Worm (Caenorhabditis elegans) whole organism, midembryonic: ENCODE data around the gene H39E23.3.

Source experiments
- T22C8.4 ChIP-seq: fragments of 200-800 bp; sonication (Bioruptor generic); IDR thresholded peaks from 2 replicates; pipeline ENCODE4 v1.3.6; 2022; ENCODE audit warnings: missing genetic modification characterization, missing compliant biosample characterization
- cog-1 ChIP-seq: sonication (generic microtip); optimal IDR thresholded peaks from 2 replicates; lab custom pipeline; 2016; ENCODE audit warnings: missing genetic modification characterization, missing compliant biosample characterization
- flt-1 ChIP-seq: fragments of 200-800 bp; sonication (Bioruptor generic); IDR thresholded peaks from 2 replicates; pipeline ENCODE4 v1.3.6; 2022; ENCODE audit warnings: missing genetic modification characterization, missing compliant biosample characterization
- klf-2 ChIP-seq: fragments of 200-800 bp; sonication (Bioruptor generic); conservative IDR thresholded peaks from 2 replicates; pipeline ENCODE4 v1.3.6; 2022; ENCODE audit warnings: missing genetic modification reagents, missing genetic modification characterization, missing compliant biosample characterization
- med-1 ChIP-seq: sonication (generic microtip); optimal IDR thresholded peaks from 2 replicates; lab custom pipeline; 2017; ENCODE audit warnings: missing genetic modification characterization, mild to moderate bottlenecking, missing compliant biosample characterization, antibody characterized with exemption, missing genetic modification reagents; ENCODE audit not compliant: insufficient read depth
- ref-1 ChIP-seq: fragments of 200-800 bp; sonication (Bioruptor generic); conservative IDR thresholded peaks from 2 replicates; pipeline ENCODE4 v1.3.6; 2022; ENCODE audit warnings: missing genetic modification reagents, missing genetic modification characterization, missing compliant biosample characterization
- tab-1 ChIP-seq: fragments of 200-800 bp; sonication (Bioruptor generic); IDR thresholded peaks from 2 replicates; pipeline ENCODE4 v1.3.6; 2022; ENCODE audit warnings: missing genetic modification characterization, missing compliant biosample characterization
- ztf-23 ChIP-seq: fragments of 200-800 bp; sonication (Bioruptor generic); IDR thresholded peaks from 2 replicates; pipeline ENCODE4 v1.3.6; 2022; ENCODE audit warnings: missing genetic modification reagents, missing genetic modification characterization, missing compliant biosample characterization
- ztf-29 ChIP-seq: fragments of 200-800 bp; sonication (Bioruptor generic); IDR thresholded peaks from 2 replicates; pipeline ENCODE4 v1.3.6; 2022; ENCODE audit warnings: missing genetic modification reagents, missing genetic modification characterization, missing compliant biosample characterization

Gene H39E23.3

DNA sequence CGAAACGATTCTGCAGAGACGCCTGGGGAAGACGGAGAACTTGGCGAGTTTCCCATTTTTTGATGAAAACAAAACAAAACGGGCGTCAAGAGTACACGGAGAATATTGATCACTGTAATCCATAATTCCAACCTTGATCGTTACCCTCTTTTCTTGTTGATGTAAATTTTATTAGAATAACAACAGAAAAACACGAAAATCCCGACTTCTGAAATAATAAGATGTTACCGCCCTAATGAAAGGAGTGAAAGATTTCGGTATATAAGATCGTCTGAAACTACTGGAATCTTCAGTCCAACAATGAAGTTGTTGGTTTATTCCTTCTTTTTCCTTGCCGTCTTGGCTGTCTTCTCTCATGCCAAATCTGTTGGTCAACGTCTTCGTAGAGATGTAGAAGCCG, 3.6 kb upstream of the H39E23.3 start, which contains the start of gene D1086.9:
TSS of gene D1086.9 (plus strand) at position 301 of the 400 bp plus-strand sequence.
- TF ChIP-seq ztf-23 (GFP tag; lab: Robert Waterston, UW), result no peak
- no peak for TF ChIP-seq cog-1
- no peak for TF ChIP-seq ref-1 (GFP tag; lab: Robert Waterston, UW)
- no peak for TF ChIP-seq tab-1 (GFP tag; lab: Robert Waterston, UW)
- no peak for TF ChIP-seq T22C8.4 (GFP tag; lab: Robert Waterston, UW)
- no peak for TF ChIP-seq ztf-29
- TF ChIP-seq med-1, result no peak
- TF ChIP-seq klf-2 (GFP tag; lab: Robert Waterston, UW), result no peak
- TF ChIP-seq flt-1 (GFP tag; lab: Robert Waterston, UW), result no peak

- TF ChIP-seq ref-1 (GFP tag; lab: Robert Waterston, UW), result no peak
- no peak for TF ChIP-seq med-1
- no peak for TF ChIP-seq ztf-23 (GFP tag; lab: Robert Waterston, UW)
- no peak for TF ChIP-seq T22C8.4 (GFP tag; lab: Robert Waterston, UW)
- TF ChIP-seq flt-1 (GFP tag; lab: Robert Waterston, UW), result no peak
- no peak for TF ChIP-seq klf-2 (GFP tag; lab: Robert Waterston, UW)
- TF ChIP-seq cog-1, result no peak
- TF ChIP-seq tab-1 (GFP tag; lab: Robert Waterston, UW), result no peak
- TF ChIP-seq ztf-29, result no peak
Measured at ce11 chrV:14110042-14110441, 2.4 kb downstream of the H39E23.3 start, which contains the start of gene H39E23.2. Gene H39E23.2, plus strand, starts transcription at chrV:14110342.

- no peak for TF ChIP-seq T22C8.4 (GFP tag; lab: Robert Waterston, UW)
- no peak for TF ChIP-seq flt-1 (GFP tag; lab: Robert Waterston, UW)
- TF ChIP-seq ztf-29, result no peak
- TF ChIP-seq tab-1 (GFP tag; lab: Robert Waterston, UW), result no peak
- TF ChIP-seq ztf-23 (GFP tag; lab: Robert Waterston, UW), result no peak
- no peak for TF ChIP-seq med-1
- TF ChIP-seq cog-1, result no peak
- TF ChIP-seq klf-2 (GFP tag; lab: Robert Waterston, UW), result no peak
- no peak for TF ChIP-seq ref-1 (GFP tag; lab: Robert Waterston, UW)
Measured at ce11 chrV:14120674-14121073, 13.1 kb downstream of the H39E23.3 start.

- TF ChIP-seq T22C8.4 (GFP tag; lab: Robert Waterston, UW) (no peak), ztf-23 (GFP tag; lab: Robert Waterston, UW) (no peak), cog-1 (no peak), ref-1 (GFP tag; lab: Robert Waterston, UW) (no peak), flt-1 (GFP tag; lab: Robert Waterston, UW) (no peak), tab-1 (GFP tag; lab: Robert Waterston, UW) (no peak)
Measured at ce11 chrV:14123176-14123575, 15.6 kb downstream of the H39E23.3 start.

ce11 chrV:14124187-14124586, 16.6 kb downstream of the H39E23.3 start:
- 0 out of 2 replicates have a peak, but pooled peaks have one; percentile 14 for TF ChIP-seq ztf-23 (GFP tag; lab: Robert Waterston, UW)

DNA sequence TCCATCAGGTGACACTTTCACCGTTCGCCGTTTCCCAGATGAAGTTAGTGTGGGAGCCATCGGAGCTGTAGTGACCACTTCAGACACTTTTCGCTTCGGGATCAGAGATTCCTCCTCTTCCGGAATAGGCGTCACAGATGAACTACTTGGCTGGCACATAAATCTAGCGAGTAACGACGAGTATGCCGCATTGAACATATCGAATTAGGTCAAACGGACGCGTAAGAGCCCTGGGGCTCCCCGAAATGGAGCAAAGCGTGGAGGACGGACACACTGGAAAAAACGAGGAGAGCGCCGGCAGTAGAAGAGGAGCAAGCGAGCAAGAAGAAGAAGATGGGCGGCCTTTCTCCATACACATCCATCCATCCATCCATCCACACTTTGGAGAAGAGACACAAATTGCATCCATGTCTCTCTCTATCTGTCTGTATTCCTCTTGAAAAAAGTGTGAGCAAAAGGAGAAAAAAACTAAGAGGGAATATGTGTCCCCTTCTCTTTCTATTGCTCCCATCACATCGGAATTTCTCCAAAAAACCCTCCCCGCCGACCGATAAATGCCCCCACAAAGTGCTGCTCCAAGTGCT, 18.8 kb downstream of the H39E23.3 start:
- TF ChIP-seq T22C8.4 (GFP tag; lab: Robert Waterston, UW) (no peak), med-1 (no peak), klf-2 (GFP tag; lab: Robert Waterston, UW) (no peak), flt-1 (GFP tag; lab: Robert Waterston, UW) (no peak), tab-1 (GFP tag; lab: Robert Waterston, UW) (no peak), ztf-29 (no peak), ref-1 (GFP tag; lab: Robert Waterston, UW) (no peak), ztf-23 (GFP tag; lab: Robert Waterston, UW) (no peak), cog-1 (no peak)

DNA sequence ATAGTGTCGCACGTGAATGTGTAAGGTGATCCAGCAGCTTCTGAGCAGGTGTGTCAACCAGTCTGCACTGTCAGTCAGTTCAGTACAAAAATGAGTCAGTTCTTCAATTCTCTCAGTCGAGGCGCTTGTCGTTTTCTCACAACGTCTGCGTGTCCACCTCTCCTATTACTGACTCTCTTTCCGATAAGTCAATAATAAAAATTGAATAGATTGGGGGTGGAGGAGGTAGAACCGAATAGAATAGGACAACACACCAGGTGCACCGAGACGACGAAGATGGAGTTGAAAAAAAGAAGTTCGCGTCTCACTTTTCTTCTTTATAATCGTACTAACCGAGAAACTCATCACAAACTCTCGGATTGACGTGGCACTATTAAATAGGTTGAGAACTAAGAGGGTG, 20.2 kb downstream of the H39E23.3 start:
- no peak for TF ChIP-seq flt-1 (GFP tag; lab: Robert Waterston, UW)

DNA sequence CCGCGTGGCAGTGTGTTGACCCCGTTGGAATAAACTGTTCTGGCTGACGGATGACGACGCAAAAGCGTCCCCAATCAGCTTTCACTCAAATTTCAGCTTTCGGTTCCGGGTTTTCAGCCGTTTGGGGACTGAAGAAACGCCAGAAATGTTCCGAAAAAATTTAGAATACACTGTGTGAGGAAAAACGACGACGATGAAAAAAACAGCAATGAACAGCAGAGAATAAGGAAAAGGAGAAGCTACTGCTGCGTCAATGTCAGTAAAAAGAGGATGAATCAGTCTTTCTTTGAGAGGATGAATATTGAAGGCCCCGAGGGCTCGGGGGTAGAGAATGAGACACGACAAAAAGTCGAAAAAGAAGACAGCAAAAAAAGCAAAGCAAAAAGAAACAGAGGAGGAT, 21.2 kb downstream of the H39E23.3 start:
- TF ChIP-seq flt-1 (GFP tag; lab: Robert Waterston, UW) (no peak), ref-1 (GFP tag; lab: Robert Waterston, UW) (no peak), T22C8.4 (GFP tag; lab: Robert Waterston, UW) (no peak), ztf-23 (GFP tag; lab: Robert Waterston, UW) (no peak), ztf-29 (no peak), cog-1 (no peak), klf-2 (GFP tag; lab: Robert Waterston, UW) (no peak), med-1 (no peak), tab-1 (GFP tag; lab: Robert Waterston, UW) (no peak)

DNA sequence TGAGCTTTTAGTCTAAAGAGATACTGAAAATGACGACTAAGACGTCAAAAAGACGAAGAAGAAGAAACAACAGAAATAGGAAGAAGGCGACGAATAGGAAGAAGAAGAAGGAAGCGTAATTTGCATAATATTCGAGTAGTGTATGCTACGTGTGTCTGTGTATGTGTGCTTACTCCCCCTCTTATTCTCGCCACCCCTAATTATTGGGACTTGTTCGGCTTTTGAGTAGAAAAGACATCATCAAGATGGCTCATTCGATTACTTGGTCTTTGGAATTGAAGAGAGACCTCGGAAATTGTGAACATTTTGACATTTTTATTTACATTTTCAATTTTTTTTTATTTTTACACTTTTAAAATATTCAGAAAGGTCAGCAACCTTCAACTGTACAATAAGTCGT, 22.6 kb downstream of the H39E23.3 start:
- TF ChIP-seq ztf-23 (GFP tag; lab: Robert Waterston, UW) (no peak), tab-1 (GFP tag; lab: Robert Waterston, UW) (no peak), flt-1 (GFP tag; lab: Robert Waterston, UW) (no peak), klf-2 (GFP tag; lab: Robert Waterston, UW) (no peak), cog-1 (no peak), T22C8.4 (GFP tag; lab: Robert Waterston, UW) (no peak), ztf-29 (no peak), med-1 (no peak), ref-1 (GFP tag; lab: Robert Waterston, UW) (no peak)

DNA sequence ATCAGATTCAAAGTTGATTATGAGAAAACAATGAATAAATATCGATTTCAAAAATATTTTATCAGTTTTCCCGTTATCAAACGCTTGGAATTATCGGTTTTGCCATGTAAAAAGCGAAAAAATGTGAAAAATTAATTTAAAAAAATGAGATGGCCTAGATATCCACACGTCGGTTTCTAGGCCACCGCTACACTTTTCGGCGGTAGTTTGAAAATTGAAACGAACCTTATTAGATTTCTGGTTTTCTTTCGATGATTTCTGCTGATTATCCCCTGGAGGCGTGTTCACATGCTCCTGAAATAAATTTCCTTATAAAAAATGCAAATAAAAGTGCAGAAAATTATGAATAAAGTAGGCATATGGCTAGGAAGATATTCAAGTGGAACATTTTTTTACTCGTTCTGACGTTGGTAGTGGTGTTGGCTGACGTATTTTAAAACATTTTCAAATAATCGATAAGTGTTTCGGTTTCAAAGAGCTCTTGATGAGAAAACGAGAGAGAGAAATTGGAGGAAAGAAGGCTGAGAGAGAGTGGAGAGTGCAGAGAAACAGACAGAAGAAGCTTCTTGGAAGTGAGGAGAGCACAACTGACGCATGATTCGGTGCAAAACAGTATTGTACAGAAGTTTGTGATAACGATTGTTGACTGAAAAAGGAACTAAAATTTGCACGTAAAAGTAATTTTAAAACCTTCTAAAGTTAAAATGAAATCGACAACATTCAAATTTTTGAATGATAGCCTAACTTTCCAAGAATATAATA, 25.6 kb downstream of the H39E23.3 start:
- TF ChIP-seq med-1 (no peak), ref-1 (GFP tag; lab: Robert Waterston, UW) (no peak), ztf-29 (no peak)
